Worm (Caenorhabditis elegans) whole organism, early embryonic: ENCODE results near the gene C25E10.8.

Experiments
- B0310.2 ChIP-seq: sonication (generic microtip); optimal IDR thresholded peaks from 2 replicates; lab custom pipeline; 2016; ENCODE audit warnings: mild to moderate bottlenecking, missing genetic modification characterization, missing compliant biosample characterization
- F13C5.2 ChIP-seq: sonication (generic microtip); optimal IDR thresholded peaks from 2 replicates; lab custom pipeline; 2017; ENCODE audit warnings: mild to moderate bottlenecking, missing genetic modification characterization, inconsistent platforms, missing compliant biosample characterization
- aly-1 ChIP-seq: sonication (generic microtip); optimal IDR thresholded peaks from 2 replicates; lab custom pipeline; 2016; ENCODE audit warnings: missing genetic modification characterization, missing compliant biosample characterization
- ama-1 ChIP-seq: fragments of 150-350 bp; optimal IDR thresholded peaks from 2 replicates; lab custom pipeline; 2014
- ceh-13 ChIP-seq: fragments of 200-800 bp; sonication (Bioruptor generic); optimal IDR thresholded peaks from 2 replicates; lab custom pipeline; 2018; ENCODE audit warnings: mild to moderate bottlenecking, missing genetic modification characterization, missing compliant biosample characterization
- ceh-36 ChIP-seq: sonication (generic microtip); optimal IDR thresholded peaks from 2 replicates; lab custom pipeline; 2016; ENCODE audit warnings: missing genetic modification characterization, inconsistent platforms, missing compliant biosample characterization
- ets-7 ChIP-seq: sonication (generic microtip); optimal IDR thresholded peaks from 2 replicates; lab custom pipeline; 2016; ENCODE audit warnings: missing genotype, missing genetic modification characterization, missing compliant biosample characterization
- flt-1 ChIP-seq: fragments of 200-800 bp; sonication (Bioruptor generic); IDR thresholded peaks from 2 replicates; pipeline ENCODE4 v1.3.6; 2022; ENCODE audit warnings: missing genetic modification characterization, missing compliant biosample characterization
- hmbx-1 ChIP-seq: sonication (generic microtip); optimal IDR thresholded peaks from 2 replicates; lab custom pipeline; 2016; ENCODE audit warnings: mild to moderate bottlenecking, missing genetic modification characterization, missing compliant biosample characterization
- hmg-4 ChIP-seq: fragments of 200-800 bp; sonication (Bioruptor generic); optimal IDR thresholded peaks from 2 replicates; lab custom pipeline; 2018; ENCODE audit warnings: mild to moderate bottlenecking, missing genetic modification characterization, missing compliant biosample characterization
- hnd-1 ChIP-seq: sonication (generic microtip); optimal IDR thresholded peaks from 2 replicates; lab custom pipeline; 2016; ENCODE audit warnings: missing genetic modification characterization, missing compliant biosample characterization
- pes-1 ChIP-seq: fragments of 200-800 bp; sonication (Bioruptor generic); IDR thresholded peaks from 2 replicates; pipeline ENCODE4 v1.3.6; 2022; ENCODE audit warnings: missing genetic modification reagents, missing genetic modification characterization, missing compliant biosample characterization
- scrt-1 ChIP-seq: fragments of 200-800 bp; sonication (Bioruptor generic); IDR thresholded peaks from 2 replicates; pipeline ENCODE4 v1.3.6; 2022; ENCODE audit warnings: missing genetic modification characterization, missing compliant biosample characterization
- sea-1 ChIP-seq: fragments of 200-800 bp; sonication (Bioruptor generic); conservative IDR thresholded peaks from 2 replicates; pipeline ENCODE4 v1.3.6; 2022; ENCODE audit warnings: missing genetic modification characterization, missing compliant biosample characterization
- tbx-11 ChIP-seq: fragments of 200-800 bp; sonication (Bioruptor generic); IDR thresholded peaks from 2 replicates; pipeline ENCODE4 v1.3.6; 2022; ENCODE audit warnings: missing genetic modification characterization, missing compliant biosample characterization
- tbx-37 ChIP-seq: fragments of 200-800 bp; sonication (Bioruptor generic); conservative IDR thresholded peaks from 2 replicates; pipeline ENCODE4 v1.3.6; 2022; ENCODE audit warnings: missing genetic modification reagents, missing genetic modification characterization, missing compliant biosample characterization
- tra-4 ChIP-seq: sonication (generic microtip); optimal IDR thresholded peaks from 2 replicates; lab custom pipeline; 2017; ENCODE audit warnings: missing genetic modification characterization, missing compliant biosample characterization

C25E10.8 gene

DNA sequence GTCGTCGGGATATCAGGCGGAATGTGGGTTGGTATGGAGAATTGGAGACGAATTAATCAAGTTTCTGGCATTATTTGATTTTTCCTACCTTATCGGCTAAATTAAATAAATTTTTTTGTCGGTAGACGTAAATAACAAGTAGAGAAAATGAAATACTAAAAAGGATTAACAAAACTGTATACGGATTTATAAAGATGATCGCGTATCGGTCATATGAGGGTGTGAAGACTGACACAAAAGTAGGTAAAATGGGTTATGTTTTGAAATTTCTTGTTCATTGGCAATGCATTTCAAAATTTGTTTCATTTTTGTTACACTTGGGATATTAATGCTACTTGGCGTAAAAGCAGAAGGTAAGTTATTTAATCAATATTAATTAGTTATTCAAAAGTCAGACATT is 5.6 kb upstream of the C25E10.8 start, which contains the start of the genes C25E10.16 and C25E10.13:
Gene C25E10.16, minus strand, starts transcription at position 101 of the 400 bp plus-strand sequence.
Gene C25E10.13, plus strand, starts transcription at position 256 of the 400 bp plus-strand sequence.
- TF ChIP-seq aly-1 (tag; lab: Kevin White, UChicago) (no peak), sea-1 (no peak), hmbx-1 (no peak), tbx-37 (GFP tag; lab: Robert Waterston, UW) (no peak), tra-4 (no peak), B0310.2 (tag; lab: Kevin White, UChicago) (no peak), ceh-13 (no peak)

DNA sequence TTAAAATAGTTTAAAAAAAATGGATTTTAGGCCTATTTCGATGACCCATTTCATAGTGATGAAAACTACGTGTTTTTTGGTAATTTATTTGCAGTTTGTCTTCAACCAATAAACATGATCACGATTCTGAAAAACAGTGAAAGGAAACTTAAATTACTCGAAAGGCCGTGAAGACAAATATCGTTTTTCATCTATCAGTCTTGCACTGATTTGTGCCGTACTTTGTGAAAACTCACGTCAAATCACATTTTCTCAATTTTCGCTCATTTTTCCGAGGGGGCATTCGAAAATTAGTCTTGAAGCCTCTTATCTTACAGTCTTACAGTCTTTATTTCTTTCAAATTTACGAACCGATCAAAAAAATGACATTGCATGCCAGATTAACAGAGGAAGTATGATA is 4.8 kb upstream of the C25E10.8 start, which contains the start of gene C25E10.11:
Gene C25E10.11, minus strand, starts transcription at position 101 of the 400 bp plus-strand sequence.
- TF ChIP-seq ets-7 (tag; lab: Kevin White, UChicago), result no peak
- no peak for TF ChIP-seq tra-4

DNA sequence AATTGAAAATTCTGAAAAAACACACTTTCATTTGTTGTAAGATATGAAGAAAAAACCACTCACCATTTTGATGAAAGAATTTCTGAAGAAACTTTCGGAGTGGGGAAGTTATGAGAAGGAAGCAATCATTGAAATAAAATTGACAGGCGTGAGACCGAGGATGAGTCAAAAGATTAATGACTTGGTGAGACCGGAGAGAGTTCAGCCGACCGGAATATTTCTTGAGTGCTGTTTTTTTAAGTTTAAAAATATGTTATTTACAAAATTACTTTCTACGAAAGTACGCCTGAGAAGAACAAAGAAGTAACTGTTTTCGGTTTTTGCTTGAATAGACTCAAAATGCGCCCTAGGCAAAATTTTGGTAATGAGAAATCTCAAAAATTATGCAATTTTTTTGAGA is 2.4 kb upstream of the C25E10.8 start, which contains the start of gene C25E10.10:
Gene C25E10.10, minus strand, starts transcription at position 101 of the 400 bp plus-strand sequence.
- no peak for TF ChIP-seq ceh-36 (tag; lab: Kevin White, UChicago)

DNA sequence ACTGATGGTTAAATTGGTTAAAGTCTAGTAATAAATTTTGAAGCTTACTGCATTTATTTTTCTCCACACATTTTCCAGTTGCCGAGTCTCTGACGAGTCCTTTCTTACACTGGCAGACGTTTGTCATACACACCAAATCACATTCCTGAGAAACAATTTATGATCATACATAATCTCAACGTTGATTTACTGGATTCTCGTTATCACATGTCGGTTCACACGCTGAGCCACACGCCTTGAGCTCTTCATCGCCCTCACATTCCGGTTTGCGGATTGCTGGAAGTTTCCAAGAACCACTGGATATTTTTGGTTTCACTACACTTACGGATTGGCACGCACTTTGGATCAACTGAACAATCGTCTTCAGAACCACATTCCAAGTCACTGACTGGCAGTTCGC is 1.8 kb upstream of the C25E10.8 start:
- no peak for TF ChIP-seq ceh-36 (tag; lab: Kevin White, UChicago)
- TF ChIP-seq ets-7 (tag; lab: Kevin White, UChicago), result no peak
- TF ChIP-seq pes-1, result no peak
- TF ChIP-seq B0310.2 (tag; lab: Kevin White, UChicago), result no peak
- no peak for TF ChIP-seq aly-1 (tag; lab: Kevin White, UChicago)
- TF ChIP-seq tbx-37 (GFP tag; lab: Robert Waterston, UW), result no peak
- no peak for TF ChIP-seq tbx-11 (GFP tag; lab: Robert Waterston, UW)
- no peak for TF ChIP-seq sea-1
- TF ChIP-seq ama-1, result no peak
- TF ChIP-seq hnd-1 (tag; lab: Kevin White, UChicago), result no peak
- TF ChIP-seq ceh-13, result no peak

DNA sequence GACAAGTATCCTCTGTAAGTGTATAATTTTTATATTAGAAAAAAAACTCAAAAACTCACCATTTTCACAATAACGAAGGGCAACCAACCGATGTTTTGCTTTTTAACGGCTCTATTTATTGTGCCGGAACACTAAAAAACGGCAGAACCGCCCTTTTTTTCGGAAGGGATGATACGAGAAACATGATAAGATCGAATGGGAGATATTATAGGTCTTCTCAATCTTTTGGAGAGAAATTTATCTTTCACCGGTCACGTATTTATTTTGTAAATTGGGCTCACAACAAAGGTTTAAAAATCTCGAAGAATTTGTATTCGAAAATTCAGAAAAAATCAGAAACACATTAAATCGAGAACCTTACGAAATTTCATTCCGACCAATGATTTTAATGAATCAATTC is 902 bp upstream of the C25E10.8 start, which contains the start of gene swm-1:
Gene swm-1, minus strand, starts transcription at position 101 of the 400 bp plus-strand sequence.
- TF ChIP-seq hmg-4 (GFP tag; lab: Kevin White, UChicago) (no peak), tbx-11 (GFP tag; lab: Robert Waterston, UW) (no peak), B0310.2 (tag; lab: Kevin White, UChicago) (no peak), ceh-13 (no peak), hnd-1 (tag; lab: Kevin White, UChicago) (no peak), hmbx-1 (no peak), ets-7 (tag; lab: Kevin White, UChicago) (no peak), sea-1 (no peak)

DNA sequence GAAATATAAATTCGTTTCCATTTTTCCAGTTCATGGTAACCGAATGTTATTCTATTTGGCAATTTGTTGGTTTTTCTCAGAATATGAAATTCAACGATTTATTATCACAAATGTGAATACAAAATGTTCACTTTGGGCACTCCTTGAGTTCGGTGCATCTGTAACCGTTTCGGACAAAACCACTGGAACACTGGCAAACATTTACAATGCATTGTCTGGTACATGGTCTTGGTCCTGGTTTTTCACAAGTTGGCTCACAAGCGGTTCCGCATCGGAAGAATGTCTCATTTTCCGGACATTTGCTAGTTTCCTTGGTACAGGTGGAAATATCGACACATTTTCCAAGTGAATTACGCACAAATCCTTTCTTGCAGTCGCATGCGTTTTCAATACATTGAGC is 634 bp downstream of the C25E10.8 start:
- TF ChIP-seq tra-4 (no peak), B0310.2 (tag; lab: Kevin White, UChicago) (no peak), hmbx-1 (no peak), tbx-11 (GFP tag; lab: Robert Waterston, UW) (no peak), ama-1 (no peak), hnd-1 (tag; lab: Kevin White, UChicago) (no peak), ets-7 (tag; lab: Kevin White, UChicago) (no peak), aly-1 (tag; lab: Kevin White, UChicago) (no peak), flt-1 (no peak), ceh-13 (no peak), tbx-37 (GFP tag; lab: Robert Waterston, UW) (no peak), scrt-1 (no peak), hmg-4 (GFP tag; lab: Kevin White, UChicago) (no peak), ceh-36 (tag; lab: Kevin White, UChicago) (no peak), pes-1 (no peak), F13C5.2 (no peak)

DNA sequence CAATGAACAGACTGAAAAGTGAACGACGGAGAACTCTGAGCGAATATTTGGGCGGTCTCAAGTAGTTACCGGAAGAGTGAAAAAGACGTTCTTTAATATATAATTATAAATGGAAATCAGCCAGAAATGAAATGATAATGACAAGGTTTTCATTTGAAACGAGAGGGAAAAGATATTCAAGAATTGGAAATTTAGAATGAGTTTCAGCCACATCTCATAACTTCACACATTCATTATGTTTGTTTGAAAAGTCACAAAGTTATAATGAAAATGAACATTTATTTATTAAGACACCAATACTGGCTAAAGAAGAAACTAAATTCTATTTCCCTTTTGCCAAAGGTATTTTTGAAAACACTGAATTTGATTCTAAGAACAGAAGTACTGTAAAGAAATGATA is 2.8 kb downstream of the C25E10.8 start, which contains the start of gene C25E10.7:
Gene C25E10.7, minus strand, starts transcription at position 101 of the 400 bp plus-strand sequence.
- TF ChIP-seq hmg-4 (GFP tag; lab: Kevin White, UChicago) (no peak), tra-4 (no peak), ets-7 (tag; lab: Kevin White, UChicago) (no peak), scrt-1 (no peak)

DNA sequence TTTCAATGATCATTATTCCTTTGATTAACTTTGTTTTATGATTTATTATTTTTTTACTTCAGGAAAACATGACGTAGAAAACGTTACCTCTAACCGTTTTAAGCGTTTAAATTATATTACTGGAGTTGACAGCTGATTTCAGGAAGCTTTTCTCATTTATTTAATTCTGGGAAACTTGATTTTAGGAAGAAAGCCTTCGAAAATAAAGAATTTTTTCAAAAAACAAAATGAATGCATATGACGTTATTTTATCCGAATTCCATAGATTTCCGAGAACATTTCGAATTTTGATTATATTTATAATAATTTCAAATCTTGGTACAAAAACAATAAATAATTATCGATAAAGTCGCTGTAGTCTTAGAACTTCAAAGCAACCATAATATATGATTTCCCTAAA is 4.6 kb downstream of the C25E10.8 start:
- TF ChIP-seq tra-4, result no peak
- no peak for TF ChIP-seq scrt-1

DNA sequence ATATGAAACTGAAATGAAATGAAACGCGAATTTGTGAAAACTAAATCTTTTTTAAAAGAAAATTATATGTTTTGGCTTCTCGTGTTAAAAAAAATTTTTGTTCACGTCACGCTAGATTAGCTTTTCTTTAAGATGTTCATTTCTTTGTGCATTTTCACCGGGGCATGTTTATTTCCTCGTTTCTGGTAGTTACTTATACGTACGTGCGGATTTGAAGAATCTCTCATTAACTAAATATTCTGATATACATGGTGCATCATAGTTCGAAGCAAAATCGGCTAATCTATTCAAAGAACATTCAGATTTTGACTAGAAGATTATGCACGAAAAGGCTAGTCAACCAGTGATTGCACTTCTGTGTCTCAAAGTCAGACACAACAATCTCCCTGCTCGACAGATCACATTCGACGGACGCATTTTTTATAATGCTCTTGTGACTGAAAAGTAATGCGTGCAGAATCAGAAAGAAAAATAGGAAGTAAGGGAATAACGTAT is 6.3 kb downstream of the C25E10.8 start, which contains the start of gene C25E10.17:
Gene C25E10.17, minus strand, starts transcription at position 51 of the 495 bp plus-strand sequence.
- TF ChIP-seq hmbx-1, result no peak
- no peak for TF ChIP-seq B0310.2 (tag; lab: Kevin White, UChicago)
- TF ChIP-seq scrt-1, result no peak
- no peak for TF ChIP-seq ceh-36 (tag; lab: Kevin White, UChicago)
- no peak for TF ChIP-seq ceh-13
- TF ChIP-seq hnd-1 (tag; lab: Kevin White, UChicago), result no peak
- no peak for TF ChIP-seq pes-1
- no peak for TF ChIP-seq aly-1 (tag; lab: Kevin White, UChicago)
- no peak for TF ChIP-seq hmg-4 (GFP tag; lab: Kevin White, UChicago)
- TF ChIP-seq ama-1, result no peak
- TF ChIP-seq tbx-37 (GFP tag; lab: Robert Waterston, UW), result no peak
- no peak for TF ChIP-seq sea-1
- no peak for TF ChIP-seq ets-7 (tag; lab: Kevin White, UChicago)
- no peak for TF ChIP-seq flt-1
- no peak for TF ChIP-seq tbx-11 (GFP tag; lab: Robert Waterston, UW)
- TF ChIP-seq F13C5.2, result no peak
